Fruit fly (Drosophila melanogaster): Measurements from ENCODE around the gene CG6621.

CG6621 gene

dm6 chr3R:10893327-10893726 lies at the start of gene CG6621:
Gene CG6621, minus strand, starts transcription at chr3R:10893531.
- no peak for TF ChIP-seq CG17801 (GFP tag; optimal IDR thresholded peaks at IDR 0.05; ENCODE audit: partially characterized antibody)

dm6 chr3R:10889520-10889887 lies 3.8 kb downstream of the CG6621 start, which contains the start of gene Ak3:
Gene Ak3, minus strand, starts transcription at chr3R:10889588.
- TF ChIP-seq CG17801 (GFP tag; optimal IDR thresholded peaks at IDR 0.05; ENCODE audit: partially characterized antibody) = no peak

dm6 chr3R:10888633-10889519 lies 4.5 kb downstream of the CG6621 start:
- peak; percentile 48 for TF ChIP-seq CG17801 (GFP tag; optimal IDR thresholded peaks at IDR 0.05; ENCODE audit: partially characterized antibody)

dm6 chr3R:10888300-10888632 lies 5.1 kb downstream of the CG6621 start:
- no peak for TF ChIP-seq CG17801 (GFP tag; optimal IDR thresholded peaks at IDR 0.05; ENCODE audit: partially characterized antibody)

- peak; percentile 82 for TF ChIP-seq CG17801 (GFP tag; optimal IDR thresholded peaks at IDR 0.05; ENCODE audit: partially characterized antibody)
Observed at dm6 chr3R:10886462-10887315, 6.6 kb downstream of the CG6621 start.

- TF ChIP-seq CG17801 (GFP tag; optimal IDR thresholded peaks at IDR 0.05; ENCODE audit: partially characterized antibody) = peak; percentile 9
Observed at dm6 chr3R:10885422-10886081, 7.8 kb downstream of the CG6621 start, which contains the start of gene Leash. Gene Leash, plus strand, starts transcription at chr3R:10885540.

dm6 chr3R:10884678-10885421 lies 8.5 kb downstream of the CG6621 start, which contains the start of gene CG14696:
Gene CG14696, minus strand, starts transcription at chr3R:10885001.
- no peak for TF ChIP-seq CG17801 (GFP tag; optimal IDR thresholded peaks at IDR 0.05; ENCODE audit: partially characterized antibody)

dm6 chr3R:10884031-10884677 lies 9.2 kb downstream of the CG6621 start:
- TF ChIP-seq CG17801 (GFP tag; optimal IDR thresholded peaks at IDR 0.05; ENCODE audit: partially characterized antibody) = no peak

- TF ChIP-seq CG17801 (GFP tag; optimal IDR thresholded peaks at IDR 0.05; ENCODE audit: partially characterized antibody) = no peak
Observed at dm6 chr3R:10881824-10882559, 11.3 kb downstream of the CG6621 start, which contains the start of gene Tpc1. Gene Tpc1, minus strand, starts transcription at chr3R:10882188.

dm6 chr3R:10879219-10879618 lies 14.1 kb downstream of the CG6621 start, which contains the start of gene CG14695:
Gene CG14695, minus strand, starts transcription at chr3R:10879319.
- TF ChIP-seq CG17801 (GFP tag; optimal IDR thresholded peaks at IDR 0.05; ENCODE audit: partially characterized antibody) = no peak

- no peak for TF ChIP-seq CG17801 (GFP tag; optimal IDR thresholded peaks at IDR 0.05; ENCODE audit: partially characterized antibody)
Observed at dm6 chr3R:10878628-10879027, 14.7 kb downstream of the CG6621 start.

- TF ChIP-seq CG17801 (GFP tag; optimal IDR thresholded peaks at IDR 0.05; ENCODE audit: partially characterized antibody) = no peak
Observed at dm6 chr3R:10877808-10878207, 15.5 kb downstream of the CG6621 start.
